Worm (Caenorhabditis elegans) whole organism, L4 larva: ENCODE data around the gene EGAP1.5.

Experiments
- F10B5.3 ChIP-seq: sonication (generic microtip); optimal IDR thresholded peaks from 2 replicates; lab custom pipeline; 2016; ENCODE audit warnings: mild to moderate bottlenecking, missing genetic modification characterization, missing compliant biosample characterization
- F26F4.8 ChIP-seq: fragments of 200-800 bp; sonication (Bioruptor generic); conservative IDR thresholded peaks from 2 replicates; pipeline ENCODE4 v1.3.6; 2022; ENCODE audit warnings: missing genetic modification characterization, missing compliant biosample characterization
- F37D6.2 ChIP-seq: sonication (generic microtip); optimal IDR thresholded peaks from 2 replicates; lab custom pipeline; 2016; ENCODE audit warnings: mild to moderate bottlenecking, missing genetic modification characterization, missing compliant biosample characterization
- T26A8.4 ChIP-seq: fragments of 200-800 bp; sonication (Bioruptor generic); IDR thresholded peaks from 2 replicates; pipeline ENCODE4 v1.3.6; 2022; ENCODE audit warnings: missing genetic modification characterization, missing compliant biosample characterization
- Y5F2A.4 ChIP-seq: fragments of 200-800 bp; sonication (Bioruptor generic); optimal IDR thresholded peaks from 2 replicates; lab custom pipeline; 2018; ENCODE audit warnings: mild to moderate bottlenecking, missing genetic modification characterization, missing compliant biosample characterization
- Y75B8A.6 ChIP-seq: fragments of 200-800 bp; sonication (Bioruptor generic); IDR thresholded peaks from 2 replicates; pipeline ENCODE4 v1.3.6; 2022; ENCODE audit warnings: missing genetic modification reagents, missing genetic modification characterization, missing compliant biosample characterization
- ZK337.2 ChIP-seq: fragments of 200-800 bp; sonication (Bioruptor generic); IDR thresholded peaks from 2 replicates; pipeline ENCODE4 v1.3.6; 2022; ENCODE audit warnings: missing genetic modification reagents, missing genetic modification characterization, missing compliant biosample characterization
- ZK546.5 ChIP-seq, 2 experiments: sonication (generic microtip); optimal IDR thresholded peaks; 2 replicates each; lab custom pipeline; 2017; ENCODE audit warnings: missing biosample characterization in 2 of 2, missing genetic modification characterization in 2 of 2
- aly-2 ChIP-seq: sonication (generic microtip); optimal IDR thresholded peaks from 2 replicates; lab custom pipeline; 2018; ENCODE audit warnings: missing biosample characterization, missing genetic modification characterization
- ceh-28 ChIP-seq: fragments of 150-350 bp; optimal IDR thresholded peaks from 2 replicates; lab custom pipeline; 2014; ENCODE audit warnings: missing biosample characterization, missing genetic modification reagents, missing genetic modification characterization
- ceh-82 ChIP-seq: sonication (generic microtip); optimal IDR thresholded peaks from 2 replicates; lab custom pipeline; 2017; ENCODE audit warnings: missing biosample characterization, missing genetic modification characterization
- ctbp-1 ChIP-seq: fragments of 200-800 bp; sonication (Bioruptor generic); IDR thresholded peaks from 2 replicates; pipeline ENCODE4 v1.3.6; 2022; ENCODE audit warnings: missing genetic modification reagents, missing genetic modification characterization, missing compliant biosample characterization
- daf-12 ChIP-seq: fragments of 150-350 bp; optimal IDR thresholded peaks from 2 replicates; lab custom pipeline; 2014; ENCODE audit warnings: missing biosample characterization, missing genetic modification reagents, missing genetic modification characterization
- daf-19 ChIP-seq: fragments of 200-800 bp; sonication (Bioruptor generic); conservative IDR thresholded peaks from 2 replicates; pipeline ENCODE4 v1.3.6; 2022; ENCODE audit warnings: missing genetic modification characterization, missing compliant biosample characterization
- dmd-8 ChIP-seq: fragments of 200-800 bp; sonication (Bioruptor generic); IDR thresholded peaks from 2 replicates; pipeline ENCODE4 v1.3.6; 2022; ENCODE audit warnings: missing genetic modification characterization, missing compliant biosample characterization
- dpl-1 ChIP-seq: fragments of 150-350 bp; optimal IDR thresholded peaks from 2 replicates; lab custom pipeline; 2014; ENCODE audit warnings: missing biosample characterization, missing genetic modification reagents, missing genetic modification characterization
- duxl-1 ChIP-seq: sonication (generic microtip); optimal IDR thresholded peaks from 2 replicates; lab custom pipeline; 2016; ENCODE audit warnings: mild to moderate bottlenecking, missing genetic modification characterization, moderate library complexity, missing compliant biosample characterization; ENCODE audit not compliant: poor library complexity
- dve-1 ChIP-seq: sonication (generic microtip); optimal IDR thresholded peaks from 2 replicates; lab custom pipeline; 2017; ENCODE audit warnings: antibody characterized with exemption, mild to moderate bottlenecking, missing genetic modification characterization, missing compliant biosample characterization; ENCODE audit not compliant: insufficient read depth
- fos-1 ChIP-seq: fragments of 150-350 bp; optimal IDR thresholded peaks from 2 replicates; lab custom pipeline; 2014; ENCODE audit warnings: missing biosample characterization, missing genetic modification characterization
- gei-8 ChIP-seq: fragments of 200-800 bp; sonication (Bioruptor generic); optimal IDR thresholded peaks from 2 replicates; lab custom pipeline; 2018; ENCODE audit warnings: mild to moderate bottlenecking, missing genetic modification characterization, missing compliant biosample characterization
- jun-1 ChIP-seq: fragments of 150-350 bp; optimal IDR thresholded peaks from 2 replicates; lab custom pipeline; 2014; ENCODE audit warnings: missing biosample characterization, missing genetic modification reagents, missing genetic modification characterization
- lim-7 ChIP-seq: fragments of 200-800 bp; sonication (Bioruptor generic); IDR thresholded peaks from 2 replicates; pipeline ENCODE4 v1.3.6; 2022; ENCODE audit warnings: missing genetic modification characterization, missing compliant biosample characterization
- lin-1 ChIP-seq: fragments of 200-800 bp; sonication (Bioruptor generic); IDR thresholded peaks from 2 replicates; pipeline ENCODE4 v1.3.6; 2022; ENCODE audit warnings: missing genetic modification reagents, missing genetic modification characterization, missing compliant biosample characterization
- lin-13 ChIP-seq: fragments of 150-350 bp; optimal IDR thresholded peaks from 2 replicates; lab custom pipeline; 2014; ENCODE audit warnings: missing biosample characterization, missing genetic modification reagents, missing genetic modification characterization
- lin-29 ChIP-seq: fragments of 200-800 bp; sonication (Bioruptor generic); IDR thresholded peaks from 2 replicates; pipeline ENCODE4 v1.3.6; 2022; ENCODE audit warnings: missing genetic modification reagents, missing genetic modification characterization, missing compliant biosample characterization
- lsy-2 ChIP-seq, 2 experiments: fragments of 150-350 bp in 1 of 2; sonication (generic microtip) in 1 of 2; optimal IDR thresholded peaks; 2 replicates each; lab custom pipeline; 2014 to 2017; ENCODE audit warnings: missing biosample characterization in 2 of 2, missing genetic modification characterization in 2 of 2
- madf-5 ChIP-seq, 2 experiments: fragments of 200-800 bp; sonication (Bioruptor generic); IDR thresholded peaks; 2 replicates each; pipeline ENCODE4 v1.3.6; 2022; ENCODE audit warnings: missing compliant biosample characterization in 2 of 2, missing genetic modification characterization in 2 of 2
- madf-9 ChIP-seq: fragments of 200-800 bp; sonication (Bioruptor generic); conservative IDR thresholded peaks from 2 replicates; pipeline ENCODE4 v1.3.6; 2022; ENCODE audit warnings: missing genetic modification reagents, missing genetic modification characterization, missing compliant biosample characterization
- mdt-29 ChIP-seq: fragments of 200-800 bp; sonication (Bioruptor generic); IDR thresholded peaks from 2 replicates; pipeline ENCODE4 v1.3.6; 2022; ENCODE audit warnings: missing genetic modification reagents, missing genetic modification characterization, missing compliant biosample characterization
- mes-2 ChIP-seq: sonication (generic microtip); optimal IDR thresholded peaks from 2 replicates; lab custom pipeline; 2016; ENCODE audit warnings: missing genotype, mild to moderate bottlenecking, missing genetic modification characterization, missing compliant biosample characterization; ENCODE audit not compliant: poor library complexity, severe bottlenecking
- mxl-3 ChIP-seq: fragments of 200-800 bp; sonication (Bioruptor generic); optimal IDR thresholded peaks from 2 replicates; lab custom pipeline; 2018; ENCODE audit warnings: mild to moderate bottlenecking, missing genetic modification characterization, missing compliant biosample characterization
- nhr-102 ChIP-seq: sonication (generic microtip); optimal IDR thresholded peaks from 2 replicates; lab custom pipeline; 2016; ENCODE audit warnings: mild to moderate bottlenecking, missing genetic modification characterization, moderate library complexity, missing compliant biosample characterization
- nhr-11 ChIP-seq: fragments of 150-350 bp; optimal IDR thresholded peaks from 2 replicates; lab custom pipeline; 2014; ENCODE audit warnings: missing biosample characterization, missing genetic modification characterization
- nhr-111 ChIP-seq: fragments of 200-800 bp; sonication (Bioruptor generic); optimal IDR thresholded peaks from 2 replicates; lab custom pipeline; 2018; ENCODE audit warnings: mild to moderate bottlenecking, missing genetic modification characterization, missing compliant biosample characterization
- nhr-25 ChIP-seq: sonication (generic microtip); optimal IDR thresholded peaks from 2 replicates; lab custom pipeline; 2017; ENCODE audit warnings: missing genetic modification characterization, mild to moderate bottlenecking, missing compliant biosample characterization, antibody characterized with exemption, moderate library complexity, borderline replicate concordance; ENCODE audit not compliant: insufficient read depth
- nhr-28 ChIP-seq: fragments of 150-350 bp; optimal IDR thresholded peaks from 2 replicates; lab custom pipeline; 2014; ENCODE audit warnings: missing biosample characterization, missing genetic modification characterization
- nhr-42 ChIP-seq: fragments of 200-800 bp; sonication (Bioruptor generic); IDR thresholded peaks from 2 replicates; pipeline ENCODE4 v1.3.6; 2022; ENCODE audit warnings: missing genetic modification characterization, missing compliant biosample characterization
- nhr-76 ChIP-seq: fragments of 150-350 bp; optimal IDR thresholded peaks from 2 replicates; lab custom pipeline; 2014; ENCODE audit warnings: missing biosample characterization, missing genetic modification characterization
- nhr-77 ChIP-seq: fragments of 150-350 bp; optimal IDR thresholded peaks from 2 replicates; lab custom pipeline; 2014; ENCODE audit warnings: missing biosample characterization, missing genetic modification characterization
- pha-4 ChIP-seq, 2 experiments: fragments of 150-350 bp in 1 of 2; fragments of 200-800 bp in 1 of 2; sonication (Bioruptor generic) in 1 of 2; IDR thresholded peaks in 1 of 2; optimal IDR thresholded peaks in 1 of 2; 2 replicates each; pipeline versions ENCODE4 v1.3.6 to Lab custom; 2014 to 2022; ENCODE audit warnings: missing genetic modification characterization in 2 of 2, missing genetic modification reagents in 2 of 2, missing biosample characterization in 1 of 2, missing compliant biosample characterization in 1 of 2
- saeg-2 ChIP-seq: fragments of 200-800 bp; sonication (Bioruptor generic); IDR thresholded peaks from 2 replicates; pipeline ENCODE4 v1.3.6; 2022; ENCODE audit warnings: missing genetic modification reagents, missing genetic modification characterization, missing compliant biosample characterization
- sdz-12 ChIP-seq: fragments of 200-800 bp; sonication (Bioruptor generic); optimal IDR thresholded peaks from 2 replicates; lab custom pipeline; 2018; ENCODE audit warnings: mild to moderate bottlenecking, missing genetic modification characterization, missing compliant biosample characterization
- set-16 ChIP-seq: fragments of 200-800 bp; sonication (Bioruptor generic); IDR thresholded peaks from 2 replicates; pipeline ENCODE4 v1.3.6; 2022; ENCODE audit warnings: missing genetic modification reagents, missing genetic modification characterization, missing compliant biosample characterization
- spr-1 ChIP-seq: sonication (generic microtip); optimal IDR thresholded peaks from 2 replicates; lab custom pipeline; 2016; ENCODE audit warnings: mild to moderate bottlenecking, missing genetic modification characterization, missing compliant biosample characterization
- tra-1 ChIP-seq: fragments of 200-800 bp; sonication (Bioruptor generic); IDR thresholded peaks from 2 replicates; pipeline ENCODE4 v1.3.6; 2022; ENCODE audit warnings: missing genetic modification reagents, missing genetic modification characterization, missing compliant biosample characterization
- unc-39 ChIP-seq: sonication (generic microtip); optimal IDR thresholded peaks from 2 replicates; lab custom pipeline; 2017; ENCODE audit warnings: missing biosample characterization, missing genetic modification characterization
- unc-62 ChIP-seq, 3 experiments: fragments of 150-350 bp in 1 of 3; sonication (generic microtip); optimal IDR thresholded peaks in 2 of 3; peaks in 1 of 3; 1 replicate in 1 of 3; 2 replicates in 2 of 3; lab custom pipeline; 2014 to 2017; ENCODE audit warnings: missing biosample characterization in 3 of 3, missing genetic modification characterization in 3 of 3, missing genetic modification reagents in 3 of 3, missing genotype in 1 of 3
- zfp-3 ChIP-seq: fragments of 200-800 bp; sonication (Bioruptor generic); conservative IDR thresholded peaks from 2 replicates; pipeline ENCODE4 v1.3.6; 2022; ENCODE audit warnings: missing genetic modification reagents, missing genetic modification characterization, missing compliant biosample characterization
- zip-11 ChIP-seq: fragments of 200-800 bp; sonication (Bioruptor generic); IDR thresholded peaks from 2 replicates; pipeline ENCODE4 v1.3.6; 2022; ENCODE audit warnings: missing genetic modification characterization, missing compliant biosample characterization
- zip-2 ChIP-seq: fragments of 150-350 bp; optimal IDR thresholded peaks from 2 replicates; lab custom pipeline; 2014; ENCODE audit warnings: missing biosample characterization, missing genetic modification characterization
- ztf-11 ChIP-seq: fragments of 150-350 bp; optimal IDR thresholded peaks from 2 replicates; lab custom pipeline; 2014; ENCODE audit warnings: missing biosample characterization, missing genetic modification characterization

EGAP1.5 gene

DNA sequence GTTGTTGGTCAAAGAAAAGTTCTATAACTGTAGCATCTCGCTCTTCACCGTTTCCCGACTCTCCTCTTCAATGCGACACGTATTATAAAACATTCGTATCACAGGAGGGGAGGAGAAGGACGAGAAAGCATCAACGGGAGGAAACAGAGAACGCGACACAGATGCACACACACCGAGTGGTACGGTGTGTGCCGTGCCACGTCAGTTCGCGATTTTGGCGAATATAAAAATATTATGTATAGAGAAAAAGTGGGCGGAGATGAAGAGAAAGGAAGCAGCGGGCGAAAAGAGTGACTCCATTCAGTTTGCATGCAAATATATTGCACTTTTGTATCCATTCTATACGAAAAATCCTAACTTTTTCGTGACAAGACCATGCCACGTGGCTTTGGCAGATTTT, 16.8 kb upstream of the EGAP1.5 start (continued):
- TF ChIP-seq spr-1 (tag; lab: Kevin White, UChicago) (no peak), F37D6.2 (tag; lab: Kevin White, UChicago) (no peak), unc-39 (no peak), set-16 (no peak), mdt-29 (GFP tag; lab: Robert Waterston, UW) (no peak), ZK337.2 (GFP tag; lab: Robert Waterston, UW) (no peak), ctbp-1 (GFP tag; lab: Robert Waterston, UW) (no peak), F26F4.8 (GFP tag; lab: Robert Waterston, UW) (no peak), tra-1 (GFP tag; lab: Robert Waterston, UW) (no peak), madf-9 (GFP tag; lab: Robert Waterston, UW) (no peak), zip-11 (GFP tag; lab: Robert Waterston, UW) (no peak), lin-1 (GFP tag; lab: Robert Waterston, UW) (no peak), daf-12 (tag; lab: Kevin White, UChicago) (no peak), dpl-1 (GFP tag; lab: Kevin White, UChicago) (no peak), nhr-25 (tag; lab: Kevin White, UChicago) (no peak), zip-2 (tag; lab: Kevin White, UChicago) (no peak), nhr-42 (GFP tag; lab: Robert Waterston, UW) (no peak), saeg-2 (GFP tag; lab: Robert Waterston, UW) (no peak), pha-4 (GFP tag; IDR thresholded peaks at IDR 0.05; lab: Robert Waterston, UW) (no peak; the same call in 1 of the 2 replicates), pha-4 (tag; optimal IDR thresholded peaks at IDR 0.05; lab: Kevin White, UChicago) (peak; percentile 24), F10B5.3 (peak; percentile 27), daf-19 (GFP tag; lab: Robert Waterston, UW) (no peak), ztf-11 (tag; lab: Kevin White, UChicago) (no peak), nhr-111 (GFP tag; lab: Kevin White, UChicago) (no peak), dmd-8 (no peak), duxl-1 (peak; percentile 39), lim-7 (GFP tag; lab: Robert Waterston, UW) (no peak), T26A8.4 (no peak), Y5F2A.4 (GFP tag; lab: Kevin White, UChicago) (no peak), zfp-3 (GFP tag; lab: Robert Waterston, UW) (no peak), mxl-3 (peak; percentile 13), nhr-76 (tag; lab: Kevin White, UChicago) (no peak), lin-29 (no peak), ceh-82 (tag; lab: Kevin White, UChicago) (no peak), lsy-2 (tag; optimal IDR thresholded peaks at IDR 0.05; lab: Kevin White, UChicago) (peak in 1 of 2 experiments; percentile 9), dve-1 (tag; lab: Kevin White, UChicago) (peak; percentile 79), jun-1 (tag; lab: Kevin White, UChicago) (no peak), unc-62 (GFP tag; optimal IDR thresholded peaks at IDR 0.05 in 1 of 2; lab: Kevin White, UChicago) (peak in 1 of 2 experiments; percentile 62), unc-62 (tag; optimal IDR thresholded peaks at IDR 0.05; lab: Kevin White, UChicago) (no peak), madf-5 (GFP tag; IDR thresholded peaks at IDR 0.05; lab: Robert Waterston, UW) (no peak), aly-2 (tag; lab: Kevin White, UChicago) (no peak), ZK546.5 (tag; optimal IDR thresholded peaks at IDR 0.05; lab: Kevin White, UChicago) (no peak), mes-2 (peak; percentile 47), gei-8 (GFP tag; lab: Kevin White, UChicago) (no peak), Y75B8A.6 (GFP tag; lab: Robert Waterston, UW) (no peak), ceh-28 (tag; lab: Kevin White, UChicago) (no peak), nhr-28 (tag; lab: Kevin White, UChicago) (peak; percentile 42), nhr-102 (tag; lab: Kevin White, UChicago) (no peak), nhr-11 (no peak), nhr-77 (tag; lab: Kevin White, UChicago) (no peak), fos-1 (tag; lab: Kevin White, UChicago) (no peak), lin-13 (GFP tag; lab: Kevin White, UChicago) (no peak), sdz-12 (GFP tag; lab: Kevin White, UChicago) (no peak)
